Fruit fly (Drosophila melanogaster) whole organism: Measurements from ENCODE around the gene CG14718.

Experiments
- CG8478 ChIP-seq: fragments of >200 bp; optimal IDR thresholded peaks from 2 replicates; lab custom pipeline; 2018; ENCODE audit warnings: inconsistent platforms
- Dll ChIP-seq: fragments of >200 bp; optimal IDR thresholded peaks from 2 replicates; lab custom pipeline; 2017
- EcR ChIP-seq, 2 experiments: fragments of >200 bp; optimal IDR thresholded peaks; 2 replicates each; lab custom pipeline; 2017; ENCODE audit warnings: missing biosample characterization in 2 of 2, missing genetic modification characterization in 2 of 2, missing genetic modification reagents in 2 of 2
- pan ChIP-seq: fragments of >200 bp; optimal IDR thresholded peaks from 2 replicates; lab custom pipeline; 2017
- psq ChIP-seq: fragments of >200 bp; optimal IDR thresholded peaks from 2 replicates; lab custom pipeline; 2017

DNA sequence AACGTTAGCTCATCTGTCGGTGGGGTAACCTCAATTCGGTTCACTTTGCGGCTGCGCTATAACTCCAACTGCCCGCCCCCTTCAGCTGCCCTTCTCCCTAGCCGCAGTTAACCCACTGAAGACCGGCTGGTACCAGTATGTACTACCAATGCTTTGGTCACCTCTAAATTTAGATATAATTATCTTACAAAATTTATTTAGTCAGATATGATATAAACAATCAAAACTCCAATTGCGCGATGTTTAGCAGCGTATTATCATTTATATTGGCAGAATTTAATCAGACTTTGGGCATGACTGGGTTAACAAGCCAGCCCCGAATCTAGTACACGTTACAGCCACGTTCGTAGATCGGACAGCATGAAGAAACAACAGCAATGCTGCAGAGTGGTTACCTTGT lies 38.7 kb upstream of the CG14718 start:
- TF ChIP-seq psq (lab: Kevin White, UChicago) = no peak
- no peak for TF ChIP-seq EcR (GFP tag; optimal IDR thresholded peaks at IDR 0.05; lab: Kevin White, UChicago)
- no peak for TF ChIP-seq pan (lab: Kevin White, UChicago)
- no peak for TF ChIP-seq CG8478 (lab: Kevin White, UChicago)
- TF ChIP-seq Dll = no peak
